Fruit fly (Drosophila melanogaster): ENCODE results near the gene CarT.
A peak's percentile ranks its signal among the peaks of the same experiment; 100 is the strongest.

The CarT gene

dm6 chr2L:20758847-20759465 lies 28.9 kb upstream of the CarT start (continued):
- TF ChIP-seq ind (GFP tag; optimal IDR thresholded peaks at IDR 0.05) (peak; percentile 68), bcd (GFP tag; optimal IDR thresholded peaks at IDR 0.05) (peak; percentile 78), Oli (tag; optimal IDR thresholded peaks at IDR 0.05) (peak; percentile 46), CG5953 (GFP tag; IDR thresholded peaks at IDR 0.05) (no peak), GATAe (GFP tag; conservative IDR thresholded peaks at IDR 0.05) (peak; percentile 26; the same call in 1 of the 2 replicates), corto (GFP tag; optimal IDR thresholded peaks at IDR 0.05) (peak; percentile 37), slou (GFP tag; optimal IDR thresholded peaks at IDR 0.05) (peak; percentile 54), Bgb (GFP tag; IDR thresholded peaks at IDR 0.05; ENCODE audit: partially characterized antibody) (no peak), bbx (GFP tag; IDR thresholded peaks at IDR 0.05; ENCODE audit: partially characterized antibody) (no peak), CG4707 (GFP tag; optimal IDR thresholded peaks at IDR 0.05) (no peak), en (GFP tag; optimal IDR thresholded peaks at IDR 0.05) (peak; percentile 15), cwo (GFP tag; optimal IDR thresholded peaks at IDR 0.05) (peak; percentile 74), pan (optimal IDR thresholded peaks at IDR 0.05) (no peak), pan (GFP tag; optimal IDR thresholded peaks at IDR 0.05 in 1 of 2, IDR thresholded peaks at IDR 0.05 in 1 of 2) (peak in 1 of 2 experiments; percentile 74), slbo (GFP tag; IDR thresholded peaks at IDR 0.05) (peak; percentile 88), CG10366 (GFP tag; IDR thresholded peaks at IDR 0.05) (peak; percentile 59; the same call in 1 of the 2 replicates), Hr39 (optimal IDR thresholded peaks at IDR 0.05) (no peak), pnt (GFP tag; optimal IDR thresholded peaks at IDR 0.05) (no peak), CoRest (tag; optimal IDR thresholded peaks at IDR 0.05) (peak; percentile 60), dpn (GFP tag; optimal IDR thresholded peaks at IDR 0.05) (peak; percentile 56 to 59), CG8765 (GFP tag; IDR thresholded peaks at IDR 0.05) (peak; percentile 60; the same call in 1 of the 2 replicates), Mes4 (GFP tag; optimal IDR thresholded peaks at IDR 0.05) (peak; percentile 0), CG3995 (GFP tag; optimal IDR thresholded peaks at IDR 0.05) (no peak), NK7.1 (GFP tag; optimal IDR thresholded peaks at IDR 0.05) (peak; percentile 49), eve (GFP tag; optimal IDR thresholded peaks at IDR 0.05) (no peak), CG3847 (GFP tag; IDR thresholded peaks at IDR 0.05) (peak; percentile 72), CG43689 (GFP tag; IDR thresholded peaks at IDR 0.05) (peak; percentile 54; the same call in 1 of the 2 replicates), CG9876 (GFP tag; optimal IDR thresholded peaks at IDR 0.05) (no peak), esg (GFP tag; conservative IDR thresholded peaks at IDR 0.05) (peak; percentile 59), CG34224 (GFP tag; IDR thresholded peaks at IDR 0.05; ENCODE audit: partially characterized antibody) (no peak), Abd-B (GFP tag; optimal IDR thresholded peaks at IDR 0.05) (peak; percentile 55), D19B (GFP tag; optimal IDR thresholded peaks at IDR 0.05) (peak; percentile 76), CG17385 (GFP tag; optimal IDR thresholded peaks at IDR 0.05) (peak; percentile 48), kay (GFP tag; optimal IDR thresholded peaks at IDR 0.05) (peak; percentile 41), Gsc (GFP tag; IDR thresholded peaks at IDR 0.05) (no peak), cato (GFP tag; optimal IDR thresholded peaks at IDR 0.05; ENCODE audit: borderline replicate concordance) (no peak), CG8388 (GFP tag; optimal IDR thresholded peaks at IDR 0.05) (peak; percentile 44), CG13123 (GFP tag; optimal IDR thresholded peaks at IDR 0.05) (no peak), Fer3 (tag; optimal IDR thresholded peaks at IDR 0.05) (peak; percentile 83), Dip2 (GFP tag; IDR thresholded peaks at IDR 0.05) (no peak), unc-4 (GFP tag; IDR thresholded peaks at IDR 0.05; ENCODE audit: partially characterized antibody) (no peak), CG3407 (GFP tag; optimal IDR thresholded peaks at IDR 0.05) (peak; percentile 22), CG31441 (GFP tag; IDR thresholded peaks at IDR 0.05) (peak; percentile 72), CG30020 (tag; optimal IDR thresholded peaks at IDR 0.05) (no peak), emc (GFP tag; optimal IDR thresholded peaks at IDR 0.05) (no peak), br (optimal IDR thresholded peaks at IDR 0.05) (no peak), MBD-R2 (GFP tag; IDR thresholded peaks at IDR 0.05) (peak; percentile 69), CG10543 (GFP tag; optimal IDR thresholded peaks at IDR 0.05) (peak; percentile 25), NC2β (GFP tag; optimal IDR thresholded peaks at IDR 0.05) (no peak), ERR (GFP tag; optimal IDR thresholded peaks at IDR 0.05) (no peak), CG6791 (GFP tag; IDR thresholded peaks at IDR 0.05; ENCODE audit: partially characterized antibody) (no peak)
